Worm (Caenorhabditis elegans): ENCODE results near the gene lys-5.

Gene lys-5

DNA sequence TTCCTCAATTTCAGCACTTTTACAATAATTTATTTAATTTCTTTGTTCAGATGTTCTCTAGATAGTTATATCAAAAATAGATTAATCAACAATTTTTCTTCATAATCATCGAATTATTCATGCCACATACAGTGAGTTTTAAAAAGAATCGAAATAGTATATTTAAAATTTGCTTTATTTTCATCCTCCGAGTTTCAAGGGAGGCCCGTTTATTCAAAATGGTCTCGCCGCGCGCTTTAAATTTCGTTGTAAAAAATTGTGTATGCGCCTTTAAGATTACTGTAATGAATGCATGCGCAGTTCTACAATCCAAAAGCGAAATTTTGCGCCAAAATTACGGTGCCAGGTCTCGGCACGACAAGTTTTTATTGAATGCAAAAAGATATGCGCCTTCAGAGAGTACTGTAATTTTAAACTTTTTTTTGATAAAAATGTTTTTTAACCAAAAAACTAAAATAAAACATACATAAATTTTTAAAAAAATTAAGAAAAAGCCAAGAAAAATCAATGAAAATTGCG is 34.5 kb upstream of the lys-5 start, which contains the start of gene ZK792.1:
Gene ZK792.1 (plus strand): TSS at position 51 of the 519 bp plus-strand sequence.
- no peak for TF ChIP-seq nhr-11 (tag; optimal IDR thresholded peaks at IDR 0.05)
- TF ChIP-seq unc-30 (tag; optimal IDR thresholded peaks at IDR 0.05) = no peak
- TF ChIP-seq grh-1 (GFP tag; IDR thresholded peaks at IDR 0.05) = no peak
- TF ChIP-seq efl-3 (GFP tag; optimal IDR thresholded peaks at IDR 0.05) = no peak
- no peak for TF ChIP-seq dpl-1 (GFP tag; optimal IDR thresholded peaks at IDR 0.05)
- TF ChIP-seq unc-130 (tag; optimal IDR thresholded peaks at IDR 0.05) = no peak
- no peak for TF ChIP-seq mab-9 (GFP tag; IDR thresholded peaks at IDR 0.05)
- no peak for TF ChIP-seq egl-13 (tag; optimal IDR thresholded peaks at IDR 0.05)
- no peak for TF ChIP-seq efl-1 (optimal IDR thresholded peaks at IDR 0.05)
- no peak for TF ChIP-seq efl-1 (GFP tag; optimal IDR thresholded peaks at IDR 0.05 in 1 of 2)
- TF ChIP-seq alr-1 (tag; optimal IDR thresholded peaks at IDR 0.05; ENCODE audit: borderline replicate concordance) = no peak
- TF ChIP-seq snpc-4 (tag; optimal IDR thresholded peaks at IDR 0.05) = no peak
- no peak for TF ChIP-seq skn-1 (tag; optimal IDR thresholded peaks at IDR 0.05)
- TF ChIP-seq Y116A8C.19 (tag; optimal IDR thresholded peaks at IDR 0.05; ENCODE audit: borderline replicate concordance) = no peak
- TF ChIP-seq lin-39 (tag; optimal IDR thresholded peaks at IDR 0.05) = no peak
- TF ChIP-seq pag-3 (tag; optimal IDR thresholded peaks at IDR 0.05; ENCODE audit: borderline replicate concordance, insufficient read depth) = no peak

DNA sequence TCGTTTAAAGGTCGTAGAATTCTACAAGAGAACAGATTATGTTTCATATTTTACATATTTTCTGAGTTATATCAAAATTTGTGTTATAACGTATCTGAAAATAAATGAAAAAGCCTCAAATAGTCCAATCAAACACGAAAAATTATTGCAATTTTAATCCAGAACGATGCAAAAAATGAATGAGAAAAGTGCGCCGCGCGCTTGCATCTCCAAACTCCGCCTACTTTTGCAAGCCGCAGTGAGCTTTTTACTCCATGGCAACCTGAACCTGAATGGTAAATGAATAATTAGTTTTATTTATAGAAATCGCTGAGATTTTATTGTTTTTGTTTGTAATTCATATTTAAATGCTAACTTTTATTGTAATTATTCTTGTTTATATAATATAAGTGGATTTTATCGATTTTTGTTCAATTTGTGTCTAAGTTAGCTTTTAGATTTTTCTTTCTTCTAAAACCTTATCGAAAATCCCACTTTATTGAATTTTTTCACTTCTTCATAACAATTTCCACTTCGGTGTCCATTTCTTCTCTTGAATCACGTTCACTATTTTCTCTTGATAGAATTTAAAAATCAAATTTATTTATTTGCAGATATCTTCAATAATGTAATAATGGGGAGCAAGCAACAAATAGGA is 30.9 kb upstream of the lys-5 start, which contains the start of gene ZK809.5:
Gene ZK809.5 (plus strand): TSS at position 587 of the 637 bp plus-strand sequence.
- TF ChIP-seq nhr-90 (tag; optimal IDR thresholded peaks at IDR 0.05; ENCODE audit: poor library complexity) (no peak), unc-130 (tag; optimal IDR thresholded peaks at IDR 0.05) (no peak), isw-1 (GFP tag; IDR thresholded peaks at IDR 0.05) (no peak), ceh-82 (tag; optimal IDR thresholded peaks at IDR 0.05) (no peak), sox-4 (tag; optimal IDR thresholded peaks at IDR 0.05) (no peak), tbx-2 (tag; optimal IDR thresholded peaks at IDR 0.05) (no peak), mdl-1 (tag; optimal IDR thresholded peaks at IDR 0.05) (no peak), swsn-7 (tag; optimal IDR thresholded peaks at IDR 0.05) (no peak), lin-13 (GFP tag; optimal IDR thresholded peaks at IDR 0.05) (no peak), pag-3 (tag; optimal IDR thresholded peaks at IDR 0.05; ENCODE audit: borderline replicate concordance, insufficient read depth) (no peak), fkh-4 (tag; optimal IDR thresholded peaks at IDR 0.05; ENCODE audit: borderline replicate concordance) (no peak), ceh-90 (tag; optimal IDR thresholded peaks at IDR 0.05) (no peak), lir-3 (tag; optimal IDR thresholded peaks at IDR 0.05; ENCODE audit: poor library complexity) (no peak), lsy-2 (tag; optimal IDR thresholded peaks at IDR 0.05) (peak in 1 of 2 experiments; percentile 41), nhr-20 (tag; optimal IDR thresholded peaks at IDR 0.05) (no peak), skn-1 (tag; optimal IDR thresholded peaks at IDR 0.05) (peak; percentile 13), pax-3 (tag; optimal IDR thresholded peaks at IDR 0.05) (no peak), pqm-1 (tag; optimal IDR thresholded peaks at IDR 0.05) (no peak), ets-5 (GFP tag; IDR thresholded peaks at IDR 0.05) (no peak), lin-15B (tag; optimal IDR thresholded peaks at IDR 0.05) (no peak), snu-23 (GFP tag; optimal IDR thresholded peaks at IDR 0.05) (no peak), lin-14 (GFP tag; optimal IDR thresholded peaks at IDR 0.05) (no peak), nhr-71 (tag; optimal IDR thresholded peaks at IDR 0.05) (peak; percentile 0), elt-2 (tag; optimal IDR thresholded peaks at IDR 0.05) (no peak), grh-1 (GFP tag; IDR thresholded peaks at IDR 0.05) (no peak), snpc-4 (tag; optimal IDR thresholded peaks at IDR 0.05) (no peak), nhr-12 (tag; optimal IDR thresholded peaks at IDR 0.05) (no peak), sptf-1 (tag; optimal IDR thresholded peaks at IDR 0.05) (no peak), nhr-28 (tag; optimal IDR thresholded peaks at IDR 0.05) (no peak), ama-1 (optimal IDR thresholded peaks at IDR 0.05) (no peak), nhr-237 (tag; optimal IDR thresholded peaks at IDR 0.05) (no peak), nhr-76 (tag; optimal IDR thresholded peaks at IDR 0.05) (no peak), hlh-17 (GFP tag; optimal IDR thresholded peaks at IDR 0.05; ENCODE audit: borderline replicate concordance) (no peak), dpl-1 (GFP tag; optimal IDR thresholded peaks at IDR 0.05) (peak in 1 of 3 experiments; percentile 20), hlh-4 (tag; optimal IDR thresholded peaks at IDR 0.05) (no peak), egl-27 (tag; optimal IDR thresholded peaks at IDR 0.05) (no peak), C04F5.9 (tag; optimal IDR thresholded peaks at IDR 0.05) (no peak), C16A3.4 (tag; optimal IDR thresholded peaks at IDR 0.05) (no peak), jun-1 (tag; optimal IDR thresholded peaks at IDR 0.05) (no peak), mab-9 (GFP tag; IDR thresholded peaks at IDR 0.05) (no peak)

All from whole organism, L1 larva.